Fruit fly (Drosophila melanogaster): Measurements from ENCODE around the gene CG43056.

CG43056 gene

dm6 chr2L:4459543-4459942 lies 22.0 kb downstream of the CG43056 start, which contains the start of the genes mRpL27 and CG15435 (continued):
- no peak for TF ChIP-seq sc (optimal IDR thresholded peaks at IDR 0.05)
- TF ChIP-seq sc (GFP tag; optimal IDR thresholded peaks at IDR 0.05) = peak; percentile 7
- TF ChIP-seq Atf3 (GFP tag; optimal IDR thresholded peaks at IDR 0.05) = no peak
- TF ChIP-seq CG7556 (GFP tag; optimal IDR thresholded peaks at IDR 0.05) = peak; percentile 7
- TF ChIP-seq lbe (GFP tag; optimal IDR thresholded peaks at IDR 0.05) = no peak
- no peak for TF ChIP-seq maf-S (GFP tag; optimal IDR thresholded peaks at IDR 0.05)
- TF ChIP-seq tgo (GFP tag; IDR thresholded peaks at IDR 0.05) = no peak
- TF ChIP-seq CG5245 (GFP tag; optimal IDR thresholded peaks at IDR 0.05) = no peak
- TF ChIP-seq HLH54F (GFP tag; optimal IDR thresholded peaks at IDR 0.05) = peak; percentile 32
- TF ChIP-seq CG2120 (GFP tag; optimal IDR thresholded peaks at IDR 0.05) = peak; percentile 68
- no peak for TF ChIP-seq gcm2 (GFP tag; optimal IDR thresholded peaks at IDR 0.05)
- no peak for TF ChIP-seq pum (GFP tag; optimal IDR thresholded peaks at IDR 0.05)
- TF ChIP-seq CG9609 (GFP tag; optimal IDR thresholded peaks at IDR 0.05) = no peak
- no peak for TF ChIP-seq Dref (GFP tag; IDR thresholded peaks at IDR 0.05)
- no peak for TF ChIP-seq bab2 (GFP tag; optimal IDR thresholded peaks at IDR 0.05)
- peak; percentile 58 for TF ChIP-seq CG12299 (tag; optimal IDR thresholded peaks at IDR 0.05)
- TF ChIP-seq CG12219 (GFP tag; optimal IDR thresholded peaks at IDR 0.05) = peak; percentile 2
- peak; percentile 25; the same call in 1 of the 3 replicates for TF ChIP-seq CG14860 (GFP tag; IDR thresholded peaks at IDR 0.05; ENCODE audit: partially characterized antibody)

- TF ChIP-seq CG8924 (tag; optimal IDR thresholded peaks at IDR 0.05) (peak; percentile 16), usp (GFP tag; optimal IDR thresholded peaks at IDR 0.05) (no peak), cad (GFP tag; optimal IDR thresholded peaks at IDR 0.05) (no peak), CG12659 (GFP tag; optimal IDR thresholded peaks at IDR 0.05) (peak; percentile 46), Mes4 (GFP tag; optimal IDR thresholded peaks at IDR 0.05) (no peak), oc (tag; optimal IDR thresholded peaks at IDR 0.05) (no peak), chn (GFP tag; optimal IDR thresholded peaks at IDR 0.05) (no peak), CG6683 (GFP tag; optimal IDR thresholded peaks at IDR 0.05) (no peak), BEAF-32 (GFP tag; optimal IDR thresholded peaks at IDR 0.05) (peak; percentile 42), E2f2 (GFP tag; IDR thresholded peaks at IDR 0.05) (peak; percentile 86), CG10462 (GFP tag; optimal IDR thresholded peaks at IDR 0.05) (no peak), Blimp-1 (GFP tag; optimal IDR thresholded peaks at IDR 0.05) (no peak), Dp (GFP tag; optimal IDR thresholded peaks at IDR 0.05) (peak; percentile 77), eve (GFP tag; optimal IDR thresholded peaks at IDR 0.05) (no peak), CG3065 (GFP tag; optimal IDR thresholded peaks at IDR 0.05) (no peak), Tbp (GFP tag; optimal IDR thresholded peaks at IDR 0.05) (no peak), tna (GFP tag; IDR thresholded peaks at IDR 0.05; ENCODE audit: partially characterized antibody) (peak; percentile 100), so (GFP tag; IDR thresholded peaks at IDR 0.05) (no peak), NfI (GFP tag; optimal IDR thresholded peaks at IDR 0.05) (peak; percentile 16), eyg (GFP tag; optimal IDR thresholded peaks at IDR 0.05) (no peak), Deaf1 (tag; optimal IDR thresholded peaks at IDR 0.05) (no peak), CG7372 (GFP tag; IDR thresholded peaks at IDR 0.05) (no peak), Spps (tag; optimal IDR thresholded peaks at IDR 0.05) (no peak), Hmr (GFP tag; optimal IDR thresholded peaks at IDR 0.05) (no peak), Chrac-16 (GFP tag; optimal IDR thresholded peaks at IDR 0.05) (peak; percentile 16), CG42726 (GFP tag; IDR thresholded peaks at IDR 0.05; ENCODE audit: partially characterized antibody) (no peak), Eip74EF (GFP tag; optimal IDR thresholded peaks at IDR 0.05) (no peak), maf-S (GFP tag; optimal IDR thresholded peaks at IDR 0.05) (no peak), chif (GFP tag; optimal IDR thresholded peaks at IDR 0.05) (no peak), vnd (GFP tag; IDR thresholded peaks at IDR 0.05; ENCODE audit: partially characterized antibody) (peak; percentile 90), CoRest (tag; optimal IDR thresholded peaks at IDR 0.05) (peak; percentile 39), insv (GFP tag; optimal IDR thresholded peaks at IDR 0.05) (no peak), lab (GFP tag; optimal IDR thresholded peaks at IDR 0.05) (peak; percentile 35), peb (GFP tag; IDR thresholded peaks at IDR 0.05) (no peak)
These were observed 25.7 kb downstream of the CG43056 start, which contains the start of the genes CG15443 and Paris for dm6 chr2L:4463323-4463722. Gene CG15443, minus strand, starts transcription at chr2L:4463447. Gene Paris, plus strand, starts transcription at chr2L:4463611.

Data from whole organism, embryonic.